Fruit fly (Drosophila melanogaster) whole organism, pupa: ENCODE data around the gene Prx1.
A peak's percentile ranks its signal among the peaks of the same experiment; 100 is the strongest.

ENCODE experiments used
- CG10348 ChIP-seq: fragments of 200-800 bp; sonication (Bioruptor generic); IDR thresholded peaks from 2 replicates; pipeline ENCODE4 v1.3.6; 2022; ENCODE audit warnings: missing biosample characterization, missing genetic modification characterization
- CG12605 ChIP-seq: fragments of 200-800 bp; sonication (Bioruptor generic); IDR thresholded peaks from 2 replicates; pipeline ENCODE4 v1.3.6; 2022; ENCODE audit warnings: missing biosample characterization, missing genetic modification characterization
- CG13204 ChIP-seq: fragments of 200-800 bp; sonication (Bioruptor generic); optimal IDR thresholded peaks from 2 replicates; lab custom pipeline; 2018; ENCODE audit warnings: missing biosample characterization, mild to moderate bottlenecking, missing genetic modification characterization, moderate library complexity
- CG14655 ChIP-seq: fragments of 200-800 bp; sonication (Bioruptor generic); optimal IDR thresholded peaks from 3 replicates; lab custom pipeline; 2017; ENCODE audit warnings: mild to moderate bottlenecking, missing biosample characterization, missing genetic modification reagents, missing genetic modification characterization
- CG15710 ChIP-seq: fragments of 200-800 bp; sonication (Bioruptor generic); optimal IDR thresholded peaks from 2 replicates; lab custom pipeline; 2018; ENCODE audit warnings: missing biosample characterization, mild to moderate bottlenecking, missing genetic modification characterization, moderate library complexity
- CG17806 ChIP-seq: fragments of 200-800 bp; sonication (Bioruptor generic); optimal IDR thresholded peaks from 2 replicates; lab custom pipeline; 2018; ENCODE audit warnings: missing biosample characterization, mild to moderate bottlenecking, missing genetic modification characterization, moderate library complexity
- CG32121 ChIP-seq: fragments of 200-800 bp; sonication (Bioruptor generic); IDR thresholded peaks from 2 replicates; pipeline ENCODE4 v1.3.6; 2022; ENCODE audit warnings: missing biosample characterization, missing genetic modification characterization
- CG34367 ChIP-seq: fragments of 200-800 bp; sonication (Bioruptor generic); optimal IDR thresholded peaks from 2 replicates; lab custom pipeline; 2018; ENCODE audit warnings: missing biosample characterization, mild to moderate bottlenecking, missing genetic modification characterization
- CG4496 ChIP-seq: fragments of 200-800 bp; sonication (Bioruptor generic); IDR thresholded peaks from 3 replicates; pipeline ENCODE4 v1.3.6; 2022; ENCODE audit warnings: missing biosample characterization, missing genetic modification characterization
- CG8159 ChIP-seq: fragments of 200-800 bp; sonication (Bioruptor generic); optimal IDR thresholded peaks from 3 replicates; lab custom pipeline; 2018; ENCODE audit warnings: missing biosample characterization, mild to moderate bottlenecking, missing genetic modification characterization, moderate library complexity
- CG8301 ChIP-seq: fragments of 200-800 bp; sonication (Bioruptor generic); optimal IDR thresholded peaks from 2 replicates; lab custom pipeline; 2018; ENCODE audit warnings: missing biosample characterization, mild to moderate bottlenecking, missing genetic modification characterization
- CG9948 ChIP-seq: fragments of 200-800 bp; sonication (Bioruptor generic); optimal IDR thresholded peaks from 2 replicates; lab custom pipeline; 2018; ENCODE audit warnings: missing biosample characterization, mild to moderate bottlenecking, missing genetic modification characterization, moderate library complexity
- D1 ChIP-seq: fragments of 200-800 bp; sonication (Bioruptor generic); optimal IDR thresholded peaks from 2 replicates; lab custom pipeline; 2018; ENCODE audit warnings: missing biosample characterization, mild to moderate bottlenecking, missing genetic modification characterization, moderate library complexity
- EcR ChIP-seq: fragments of 200-800 bp; sonication (Bioruptor generic); optimal IDR thresholded peaks from 3 replicates; lab custom pipeline; 2019; ENCODE audit warnings: missing biosample characterization, missing genetic modification characterization, mild to moderate bottlenecking, moderate library complexity, missing genetic modification reagents
- Ets98B ChIP-seq: fragments of 200-800 bp; sonication (Bioruptor generic); IDR thresholded peaks from 2 replicates; pipeline ENCODE4 v1.3.6; 2022; ENCODE audit warnings: missing biosample characterization, missing genetic modification characterization
- Pif1A ChIP-seq: fragments of 200-800 bp; sonication (Bioruptor generic); optimal IDR thresholded peaks from 3 replicates; lab custom pipeline; 2016; ENCODE audit warnings: missing biosample characterization, missing genetic modification characterization
- Pif1B ChIP-seq: fragments of 200-800 bp; sonication (Bioruptor generic); optimal IDR thresholded peaks from 3 replicates; lab custom pipeline; 2016; ENCODE audit warnings: missing biosample characterization, missing genetic modification characterization
- Snoo ChIP-seq: fragments of 200-800 bp; sonication (Bioruptor generic); optimal IDR thresholded peaks from 3 replicates; lab custom pipeline; 2017; ENCODE audit warnings: missing biosample characterization, mild to moderate bottlenecking, missing genetic modification characterization, inconsistent platforms
- fd96Ca ChIP-seq: fragments of 200-800 bp; sonication (Bioruptor generic); IDR thresholded peaks from 3 replicates; pipeline ENCODE4 v1.3.6; 2022; ENCODE audit warnings: missing biosample characterization, missing genetic modification characterization
- gl ChIP-seq: fragments of 200-800 bp; sonication (Bioruptor generic); optimal IDR thresholded peaks from 2 replicates; lab custom pipeline; 2018; ENCODE audit warnings: missing biosample characterization, mild to moderate bottlenecking, missing genetic modification characterization
- rn ChIP-seq: fragments of 200-800 bp; sonication (Bioruptor generic); IDR thresholded peaks from 2 replicates; pipeline ENCODE4 v1.3.6; 2022; ENCODE audit warnings: missing biosample characterization, missing genetic modification characterization

Gene Prx1

dm6 chr3L:15220322-15220721 lies 12.7 kb downstream of the Prx1 start:
- TF ChIP-seq EcR (GFP tag; lab: Kevin White, UChicago) (no peak), CG32121 (GFP tag; lab: Robert Waterston, UW) (no peak), CG15710 (tag; lab: Kevin White, UChicago) (peak; percentile 81), CG17806 (tag; lab: Kevin White, UChicago) (peak; percentile 80), CG9948 (tag; lab: Kevin White, UChicago) (peak; percentile 59), CG13204 (GFP tag; lab: Kevin White, UChicago) (peak; percentile 21), Snoo (tag; lab: Kevin White, UChicago) (no peak), Pif1A (peak; percentile 46), CG8159 (tag; lab: Kevin White, UChicago) (peak; percentile 83), CG34367 (tag; lab: Kevin White, UChicago) (peak; percentile 71), CG8301 (tag; lab: Kevin White, UChicago) (peak; percentile 64), CG14655 (GFP tag; lab: Kevin White, UChicago) (peak; percentile 68), D1 (peak; percentile 37)
- TF ChIP-seq, all 21 proteins: peak for 10

dm6 chr3L:15222271-15222670 lies 14.6 kb downstream of the Prx1 start:
- no peak for TF ChIP-seq gl (tag; lab: Kevin White, UChicago)
- TF ChIP-seq CG9948 (tag; lab: Kevin White, UChicago): no peak
- no peak for TF ChIP-seq Ets98B (GFP tag; lab: Robert Waterston, UW)
- no peak for TF ChIP-seq fd96Ca (GFP tag; lab: Robert Waterston, UW)
- no peak for TF ChIP-seq CG13204 (GFP tag; lab: Kevin White, UChicago)
- no peak for TF ChIP-seq Snoo (tag; lab: Kevin White, UChicago)
- TF ChIP-seq, all 21 proteins: peak for 0

dm6 chr3L:15223761-15224160 lies 16.1 kb downstream of the Prx1 start:
- TF ChIP-seq CG9948 (tag; lab: Kevin White, UChicago) (no peak), CG13204 (GFP tag; lab: Kevin White, UChicago) (no peak), CG17806 (tag; lab: Kevin White, UChicago) (no peak), CG8301 (tag; lab: Kevin White, UChicago) (no peak), CG14655 (GFP tag; lab: Kevin White, UChicago) (no peak), Pif1A (no peak), CG32121 (GFP tag; lab: Robert Waterston, UW) (no peak), gl (tag; lab: Kevin White, UChicago) (no peak), CG15710 (tag; lab: Kevin White, UChicago) (no peak), rn (no peak), Snoo (tag; lab: Kevin White, UChicago) (no peak), fd96Ca (GFP tag; lab: Robert Waterston, UW) (no peak), Pif1B (GFP tag; lab: Kevin White, UChicago) (no peak), CG10348 (no peak), CG12605 (GFP tag; lab: Robert Waterston, UW) (no peak), Ets98B (GFP tag; lab: Robert Waterston, UW) (no peak), CG8159 (tag; lab: Kevin White, UChicago) (no peak)

- TF ChIP-seq CG34367 (tag; lab: Kevin White, UChicago) (no peak), CG14655 (GFP tag; lab: Kevin White, UChicago) (no peak), CG8159 (tag; lab: Kevin White, UChicago) (no peak), CG8301 (tag; lab: Kevin White, UChicago) (no peak), Pif1A (no peak), CG12605 (GFP tag; lab: Robert Waterston, UW) (no peak)
Measured at dm6 chr3L:15224631-15225030, 17.0 kb downstream of the Prx1 start.

dm6 chr3L:15225689-15226088 lies 18.0 kb downstream of the Prx1 start:
- TF ChIP-seq D1 (peak; percentile 53), CG10348 (no peak), CG4496 (GFP tag; lab: Robert Waterston, UW) (peak; percentile 50; the same call in 1 of the 3 replicates), Ets98B (GFP tag; lab: Robert Waterston, UW) (peak; percentile 37), gl (tag; lab: Kevin White, UChicago) (peak; percentile 66), EcR (GFP tag; lab: Kevin White, UChicago) (peak; percentile 45), CG13204 (GFP tag; lab: Kevin White, UChicago) (peak; percentile 42), CG17806 (tag; lab: Kevin White, UChicago) (peak; percentile 84), CG9948 (tag; lab: Kevin White, UChicago) (peak; percentile 81), CG12605 (GFP tag; lab: Robert Waterston, UW) (peak; percentile 63), Pif1A (peak; percentile 78), Pif1B (GFP tag; lab: Kevin White, UChicago) (peak; percentile 71), CG34367 (tag; lab: Kevin White, UChicago) (peak; percentile 86), Snoo (tag; lab: Kevin White, UChicago) (peak; percentile 47), fd96Ca (GFP tag; lab: Robert Waterston, UW) (peak; percentile 53; the same call in 1 of the 3 replicates), CG8301 (tag; lab: Kevin White, UChicago) (peak; percentile 60), CG15710 (tag; lab: Kevin White, UChicago) (peak; percentile 83), CG8159 (tag; lab: Kevin White, UChicago) (peak; percentile 86), CG32121 (GFP tag; lab: Robert Waterston, UW) (0 out of 2 replicates have a peak, but pooled peaks have one; percentile 36), CG14655 (GFP tag; lab: Kevin White, UChicago) (peak; percentile 72), rn (peak; percentile 44; the same call in 1 of the 2 replicates)

- TF ChIP-seq rn (no peak), CG13204 (GFP tag; lab: Kevin White, UChicago) (peak; percentile 13), gl (tag; lab: Kevin White, UChicago) (no peak), Ets98B (GFP tag; lab: Robert Waterston, UW) (no peak), Snoo (tag; lab: Kevin White, UChicago) (no peak), Pif1B (GFP tag; lab: Kevin White, UChicago) (no peak), EcR (GFP tag; lab: Kevin White, UChicago) (no peak)
Measured at dm6 chr3L:15226608-15227007, 19.0 kb downstream of the Prx1 start.
